Fruit fly (Drosophila melanogaster): Measurements from ENCODE around the gene CG3631.

Gene CG3631

DNA sequence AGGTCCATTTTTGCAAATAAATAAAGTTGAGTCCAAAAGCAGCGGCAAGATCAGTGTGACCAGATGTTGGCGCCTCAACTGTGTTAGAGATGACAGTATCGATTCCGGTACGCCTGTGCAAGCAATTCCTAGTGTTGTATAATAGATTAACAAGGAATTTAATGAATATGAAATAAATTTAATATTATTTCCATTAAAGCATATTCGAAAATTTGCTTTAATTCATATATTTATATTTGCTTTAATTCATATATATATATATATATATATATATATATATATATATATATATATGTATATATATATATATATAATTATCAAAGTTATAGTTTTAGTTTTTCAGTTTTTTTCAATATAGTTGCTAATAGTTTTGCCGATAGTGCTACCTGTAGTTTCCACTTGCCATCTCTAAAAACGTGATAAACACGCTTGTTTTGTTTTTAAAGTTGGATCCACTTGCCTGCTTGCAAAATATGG lies 19.1 kb downstream of the CG3631 start, which contains the start of the genes Nup93-2 and CG3817 (continued):
- TF ChIP-seq luna (GFP tag; optimal IDR thresholded peaks at IDR 0.05) = no peak
- TF ChIP-seq CG12104 (GFP tag; optimal IDR thresholded peaks at IDR 0.05) = no peak
- TF ChIP-seq sens-2 (GFP tag; IDR thresholded peaks at IDR 0.05) = no peak
- TF ChIP-seq zfh2 (GFP tag; optimal IDR thresholded peaks at IDR 0.05) = peak; percentile 59
- no peak for TF ChIP-seq Bteb2 (GFP tag; optimal IDR thresholded peaks at IDR 0.05)
- peak; percentile 34 for TF ChIP-seq CG6765 (GFP tag; optimal IDR thresholded peaks at IDR 0.05)
- no peak for TF ChIP-seq shn (GFP tag; optimal IDR thresholded peaks at IDR 0.05)
- TF ChIP-seq unpg (GFP tag; optimal IDR thresholded peaks at IDR 0.05) = peak; percentile 76
- no peak for TF ChIP-seq kah (GFP tag; optimal IDR thresholded peaks at IDR 0.05)
- no peak for TF ChIP-seq CG33557 (GFP tag; optimal IDR thresholded peaks at IDR 0.05)
- TF ChIP-seq CG4820 (GFP tag; optimal IDR thresholded peaks at IDR 0.05) = peak; percentile 11
- TF ChIP-seq CG12659 (GFP tag; optimal IDR thresholded peaks at IDR 0.05) = peak; percentile 36
- no peak for TF ChIP-seq HmgD (GFP tag; optimal IDR thresholded peaks at IDR 0.05)
- no peak for TF ChIP-seq CG7271 (tag; optimal IDR thresholded peaks at IDR 0.05)
- TF ChIP-seq CG33213 (GFP tag; optimal IDR thresholded peaks at IDR 0.05) = peak; percentile 13
- peak; percentile 52; the same call in 1 of the 2 replicates for TF ChIP-seq Taf1 (GFP tag; IDR thresholded peaks at IDR 0.05)
- TF ChIP-seq ATbp (GFP tag; optimal IDR thresholded peaks at IDR 0.05) = peak; percentile 5
- TF ChIP-seq CG18764 (GFP tag; optimal IDR thresholded peaks at IDR 0.05) = peak; percentile 7
- peak; percentile 74 for TF ChIP-seq CG32772 (GFP tag; IDR thresholded peaks at IDR 0.05)
- no peak for TF ChIP-seq eve (GFP tag; optimal IDR thresholded peaks at IDR 0.05)
- TF ChIP-seq CG4854 (GFP tag; optimal IDR thresholded peaks at IDR 0.05) = no peak
- no peak for TF ChIP-seq zen2 (GFP tag; IDR thresholded peaks at IDR 0.05; ENCODE audit: partially characterized antibody)
- TF ChIP-seq ham (GFP tag; IDR thresholded peaks at IDR 0.05) = no peak
- peak; percentile 51; the same call in 1 of the 3 replicates for TF ChIP-seq knrl (GFP tag; IDR thresholded peaks at IDR 0.05; ENCODE audit: partially characterized antibody)
- TF ChIP-seq Max (GFP tag; optimal IDR thresholded peaks at IDR 0.05) = no peak
- peak; percentile 69 for TF ChIP-seq ind (GFP tag; optimal IDR thresholded peaks at IDR 0.05)
- no peak for TF ChIP-seq CG17912 (GFP tag; optimal IDR thresholded peaks at IDR 0.05)
- 0 out of 2 replicates have a peak, but pooled peaks have one; percentile 11 for TF ChIP-seq CG11696 (GFP tag; IDR thresholded peaks at IDR 0.05)
- TF ChIP-seq CG14014 (GFP tag; IDR thresholded peaks at IDR 0.05) = 0 out of 2 replicates have a peak, but pooled peaks have one; percentile 16
- no peak for TF ChIP-seq ERR (GFP tag; optimal IDR thresholded peaks at IDR 0.05)
- TF ChIP-seq gem (tag; optimal IDR thresholded peaks at IDR 0.05) = peak; percentile 89
- peak; percentile 46 for TF ChIP-seq CG4730 (GFP tag; IDR thresholded peaks at IDR 0.05)
- peak; percentile 44 for TF ChIP-seq jumu (GFP tag; optimal IDR thresholded peaks at IDR 0.05)
- no peak for TF ChIP-seq Trl (optimal IDR thresholded peaks at IDR 0.05)
- no peak for TF ChIP-seq Trl (GFP tag; optimal IDR thresholded peaks at IDR 0.05)
- TF ChIP-seq CG12391 (tag; optimal IDR thresholded peaks at IDR 0.05) = peak; percentile 13
- no peak for TF ChIP-seq mirr (GFP tag; optimal IDR thresholded peaks at IDR 0.05)
- peak; percentile 97 for TF ChIP-seq Ets65A (GFP tag)
- peak; percentile 72; the same call in 1 of the 2 replicates for TF ChIP-seq ranshi (GFP tag; IDR thresholded peaks at IDR 0.05)
- TF ChIP-seq rib (GFP tag; IDR thresholded peaks at IDR 0.05) = 0 out of 2 replicates have a peak, but pooled peaks have one; percentile 23
- TF ChIP-seq trh (GFP tag; optimal IDR thresholded peaks at IDR 0.05) = peak; percentile 67
- peak; percentile 89 for TF ChIP-seq sob (GFP tag; IDR thresholded peaks at IDR 0.05)
- peak; percentile 24 for TF ChIP-seq Hsf (GFP tag; optimal IDR thresholded peaks at IDR 0.05)
- TF ChIP-seq cas (GFP tag; IDR thresholded peaks at IDR 0.05) = peak; percentile 54; the same call in 1 of the 2 replicates
- TF ChIP-seq CG18599 (GFP tag; optimal IDR thresholded peaks at IDR 0.05) = no peak
- no peak for TF ChIP-seq CG13123 (GFP tag; optimal IDR thresholded peaks at IDR 0.05)
- no peak for TF ChIP-seq CG2116 (GFP tag; optimal IDR thresholded peaks at IDR 0.05)
- TF ChIP-seq ash1 (GFP tag; optimal IDR thresholded peaks at IDR 0.05) = no peak
- TF ChIP-seq pum (GFP tag; optimal IDR thresholded peaks at IDR 0.05) = peak; percentile 57
- TF ChIP-seq tio (GFP tag; optimal IDR thresholded peaks at IDR 0.05) = no peak
- no peak for TF ChIP-seq slp2 (GFP tag; optimal IDR thresholded peaks at IDR 0.05)
- peak; percentile 66; the same call in 1 of the 2 replicates for TF ChIP-seq Bgb (GFP tag; IDR thresholded peaks at IDR 0.05; ENCODE audit: partially characterized antibody)
